Fruit fly (Drosophila melanogaster) whole organism, pupa: ENCODE measurements around the gene Cdk12.
A peak's percentile ranks its signal among the peaks of the same experiment; 100 is the strongest.

Experiments used
- CG17806 ChIP-seq: fragments of 200-800 bp; sonication (Bioruptor generic); optimal IDR thresholded peaks from 2 replicates; lab custom pipeline; 2018; ENCODE audit warnings: missing biosample characterization, mild to moderate bottlenecking, missing genetic modification characterization, moderate library complexity
- CG32121 ChIP-seq: fragments of 200-800 bp; sonication (Bioruptor generic); IDR thresholded peaks from 2 replicates; pipeline ENCODE4 v1.3.6; 2022; ENCODE audit warnings: missing biosample characterization, missing genetic modification characterization
- CG34367 ChIP-seq: fragments of 200-800 bp; sonication (Bioruptor generic); optimal IDR thresholded peaks from 2 replicates; lab custom pipeline; 2018; ENCODE audit warnings: missing biosample characterization, mild to moderate bottlenecking, missing genetic modification characterization
- D1 ChIP-seq: fragments of 200-800 bp; sonication (Bioruptor generic); optimal IDR thresholded peaks from 2 replicates; lab custom pipeline; 2018; ENCODE audit warnings: missing biosample characterization, mild to moderate bottlenecking, missing genetic modification characterization, moderate library complexity
- EcR ChIP-seq: fragments of 200-800 bp; sonication (Bioruptor generic); optimal IDR thresholded peaks from 3 replicates; lab custom pipeline; 2019; ENCODE audit warnings: missing biosample characterization, missing genetic modification characterization, mild to moderate bottlenecking, moderate library complexity, missing genetic modification reagents
- Ets98B ChIP-seq: fragments of 200-800 bp; sonication (Bioruptor generic); IDR thresholded peaks from 2 replicates; pipeline ENCODE4 v1.3.6; 2022; ENCODE audit warnings: missing biosample characterization, missing genetic modification characterization

The Cdk12 gene

dm6 chr3L:21568848-21569372 lies 52.8 kb downstream of the Cdk12 start, which contains the start of the genes CRIF and SMC5:
TSS of gene CRIF (minus strand) at chr3L:21568898.
TSS of gene SMC5 (plus strand) at chr3L:21569176.
- TF ChIP-seq EcR (no peak), Ets98B (GFP tag; lab: Robert Waterston, UW) (no peak), CG34367 (tag; lab: Kevin White, UChicago) (no peak), CG17806 (peak; percentile 33), D1 (peak; percentile 44), CG32121 (peak; percentile 22; the same call in 1 of the 2 replicates)
- TF ChIP-seq, all 21 proteins: peak for 3
